Worm (Caenorhabditis elegans) whole organism, early embryonic: ENCODE data around the gene gvd-1.

ENCODE experiments used
- aly-1 ChIP-seq: sonication (generic microtip); optimal IDR thresholded peaks from 2 replicates; lab custom pipeline; 2016; ENCODE audit warnings: missing genetic modification characterization, missing compliant biosample characterization
- ama-1 ChIP-seq: fragments of 150-350 bp; optimal IDR thresholded peaks from 2 replicates; lab custom pipeline; 2014
- ceh-36 ChIP-seq: sonication (generic microtip); optimal IDR thresholded peaks from 2 replicates; lab custom pipeline; 2016; ENCODE audit warnings: missing genetic modification characterization, inconsistent platforms, missing compliant biosample characterization
- flt-1 ChIP-seq: fragments of 200-800 bp; sonication (Bioruptor generic); IDR thresholded peaks from 2 replicates; pipeline ENCODE4 v1.3.6; 2022; ENCODE audit warnings: missing genetic modification characterization, missing compliant biosample characterization
- hnd-1 ChIP-seq: sonication (generic microtip); optimal IDR thresholded peaks from 2 replicates; lab custom pipeline; 2016; ENCODE audit warnings: missing genetic modification characterization, missing compliant biosample characterization
- scrt-1 ChIP-seq: fragments of 200-800 bp; sonication (Bioruptor generic); IDR thresholded peaks from 2 replicates; pipeline ENCODE4 v1.3.6; 2022; ENCODE audit warnings: missing genetic modification characterization, missing compliant biosample characterization
- sea-1 ChIP-seq: fragments of 200-800 bp; sonication (Bioruptor generic); conservative IDR thresholded peaks from 2 replicates; pipeline ENCODE4 v1.3.6; 2022; ENCODE audit warnings: missing genetic modification characterization, missing compliant biosample characterization
- tbx-11 ChIP-seq: fragments of 200-800 bp; sonication (Bioruptor generic); IDR thresholded peaks from 2 replicates; pipeline ENCODE4 v1.3.6; 2022; ENCODE audit warnings: missing genetic modification characterization, missing compliant biosample characterization
- tbx-37 ChIP-seq: fragments of 200-800 bp; sonication (Bioruptor generic); conservative IDR thresholded peaks from 2 replicates; pipeline ENCODE4 v1.3.6; 2022; ENCODE audit warnings: missing genetic modification reagents, missing genetic modification characterization, missing compliant biosample characterization

- TF ChIP-seq ama-1 (no peak), scrt-1 (GFP tag; lab: Robert Waterston, UW) (no peak), flt-1 (GFP tag; lab: Robert Waterston, UW) (no peak), ceh-36 (tag; lab: Kevin White, UChicago) (no peak), hnd-1 (tag; lab: Kevin White, UChicago) (no peak), tbx-11 (no peak), aly-1 (tag; lab: Kevin White, UChicago) (no peak), sea-1 (GFP tag; lab: Robert Waterston, UW) (no peak), tbx-37 (GFP tag; lab: Robert Waterston, UW) (no peak)
Observed at ce11 chrII:437279-437678, 20.4 kb downstream of the gvd-1 start.
